Worm (Caenorhabditis elegans) whole organism, L1 larva: ENCODE results near the gene Y49A3A.3.

Experiments used
- ceh-82 ChIP-seq, 3 experiments: fragments of 150-350 bp in 1 of 3; sonication (generic microtip) in 2 of 3; optimal IDR thresholded peaks; 2 replicates each; lab custom pipeline; 2014 to 2017; ENCODE audit warnings: missing biosample characterization in 3 of 3, missing genetic modification characterization in 3 of 3
- fkh-10 ChIP-seq: sonication (generic microtip); optimal IDR thresholded peaks from 2 replicates; lab custom pipeline; 2017; ENCODE audit warnings: missing biosample characterization, missing genetic modification reagents, missing genetic modification characterization
- grh-1 ChIP-seq: fragments of 200-800 bp; sonication (Bioruptor generic); IDR thresholded peaks from 2 replicates; pipeline ENCODE4 v1.3.6; 2022; ENCODE audit warnings: missing genetic modification reagents, missing genetic modification characterization, missing compliant biosample characterization
- lin-14 ChIP-seq: fragments of 200-800 bp; sonication (Bioruptor generic); optimal IDR thresholded peaks from 2 replicates; lab custom pipeline; 2018; ENCODE audit warnings: mild to moderate bottlenecking, missing genetic modification characterization, moderate library complexity, missing compliant biosample characterization
- lsy-2 ChIP-seq, 2 experiments: fragments of 150-350 bp; optimal IDR thresholded peaks; 2 replicates each; lab custom pipeline; 2014; ENCODE audit warnings: missing biosample characterization in 2 of 2, missing genetic modification characterization in 2 of 2
- unc-130 ChIP-seq: fragments of 150-350 bp; optimal IDR thresholded peaks from 2 replicates; lab custom pipeline; 2017; ENCODE audit warnings: missing biosample characterization, missing genetic modification characterization, inconsistent platforms
- unc-86 ChIP-seq: sonication (generic microtip); optimal IDR thresholded peaks from 2 replicates; lab custom pipeline; 2016; ENCODE audit warnings: missing genetic modification characterization, missing compliant biosample characterization

ce11 chrV:14316525-14316924, 37.7 kb upstream of the Y49A3A.3 start, which contains the start of gene F47B8.2:
- TF ChIP-seq unc-86 (tag; lab: Kevin White, UChicago) (no peak), grh-1 (GFP tag; lab: Robert Waterston, UW) (no peak), ceh-82 (tag; optimal IDR thresholded peaks at IDR 0.05; lab: Kevin White, UChicago) (no peak), lin-14 (GFP tag; lab: Kevin White, UChicago) (no peak), fkh-10 (GFP tag; lab: Kevin White, UChicago) (no peak), lsy-2 (tag; optimal IDR thresholded peaks at IDR 0.05; lab: Kevin White, UChicago) (no peak), unc-130 (tag; lab: Kevin White, UChicago) (no peak)
